Worm (Caenorhabditis elegans): ENCODE results near the gene srbc-16.

DNA sequence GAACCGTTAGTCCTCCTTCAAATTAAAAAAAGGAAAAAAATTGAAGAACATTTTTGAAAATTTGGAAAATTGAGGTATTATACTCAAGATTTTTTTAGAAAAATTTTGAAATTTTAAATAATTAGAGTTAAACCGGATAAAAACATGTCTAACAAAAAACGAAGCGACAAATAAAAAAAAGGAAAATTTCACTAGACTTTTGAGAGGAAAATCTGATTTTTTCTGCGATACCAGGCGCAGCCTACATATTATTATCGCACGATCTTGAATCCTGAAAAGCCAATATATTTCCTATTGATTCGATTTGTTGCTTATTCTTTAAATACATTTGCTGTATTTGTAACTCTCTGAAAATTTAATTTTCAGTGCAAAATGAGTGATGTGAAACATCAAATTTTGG lies 33.5 kb downstream of the srbc-16 start, which contains the start of gene nstp-8:
- TF ChIP-seq nhr-23 (tag; optimal IDR thresholded peaks at IDR 0.05) (no peak), lin-15B (tag; optimal IDR thresholded peaks at IDR 0.05) (no peak), pha-4 (tag; optimal IDR thresholded peaks at IDR 0.05) (no peak), pqm-1 (tag; optimal IDR thresholded peaks at IDR 0.05) (no peak), nhr-11 (tag; optimal IDR thresholded peaks at IDR 0.05) (no peak), zag-1 (tag; optimal IDR thresholded peaks at IDR 0.05) (no peak)

Measured in whole organism, L3 larva.